Worm (Caenorhabditis elegans): ENCODE data around the gene ZK643.2.

ce11 chrIII:8974835-8975234 lies 18.5 kb downstream of the ZK643.2 start:
- TF ChIP-seq snpc-4 (tag; optimal IDR thresholded peaks at IDR 0.05): no peak
- no peak for TF ChIP-seq lin-39 (tag; optimal IDR thresholded peaks at IDR 0.05)
- TF ChIP-seq elt-3 (tag; optimal IDR thresholded peaks at IDR 0.05): no peak
